Fruit fly (Drosophila melanogaster): ENCODE data around the gene Tasp1.

dm6 chr3L:16049955-16050886 is 37.1 kb downstream of the Tasp1 start:
- TF ChIP-seq gl (tag; optimal IDR thresholded peaks at IDR 0.05) (no peak), CG15710 (tag; optimal IDR thresholded peaks at IDR 0.05) (no peak)
